Worm (Caenorhabditis elegans) whole organism, midembryonic: Measurements from ENCODE around the gene srt-20.
A peak's percentile ranks its signal among the peaks of the same experiment; 100 is the strongest.
"Not testable (repeated sequence)": the region's sequence is repeated elsewhere in the genome, so short reads cannot be mapped to it uniquely, and the experiment has no call there.

Experiments used
- T22C8.4 ChIP-seq: fragments of 200-800 bp; sonication (Bioruptor generic); IDR thresholded peaks from 2 replicates; pipeline ENCODE4 v1.3.6; 2022; ENCODE audit warnings: missing genetic modification characterization, missing compliant biosample characterization
- cog-1 ChIP-seq: sonication (generic microtip); optimal IDR thresholded peaks from 2 replicates; lab custom pipeline; 2016; ENCODE audit warnings: missing genetic modification characterization, missing compliant biosample characterization
- flt-1 ChIP-seq: fragments of 200-800 bp; sonication (Bioruptor generic); IDR thresholded peaks from 2 replicates; pipeline ENCODE4 v1.3.6; 2022; ENCODE audit warnings: missing genetic modification characterization, missing compliant biosample characterization
- klf-2 ChIP-seq: fragments of 200-800 bp; sonication (Bioruptor generic); conservative IDR thresholded peaks from 2 replicates; pipeline ENCODE4 v1.3.6; 2022; ENCODE audit warnings: missing genetic modification reagents, missing genetic modification characterization, missing compliant biosample characterization
- med-1 ChIP-seq: sonication (generic microtip); optimal IDR thresholded peaks from 2 replicates; lab custom pipeline; 2017; ENCODE audit warnings: missing genetic modification characterization, mild to moderate bottlenecking, missing compliant biosample characterization, antibody characterized with exemption, missing genetic modification reagents; ENCODE audit not compliant: insufficient read depth
- ref-1 ChIP-seq: fragments of 200-800 bp; sonication (Bioruptor generic); conservative IDR thresholded peaks from 2 replicates; pipeline ENCODE4 v1.3.6; 2022; ENCODE audit warnings: missing genetic modification reagents, missing genetic modification characterization, missing compliant biosample characterization
- tab-1 ChIP-seq: fragments of 200-800 bp; sonication (Bioruptor generic); IDR thresholded peaks from 2 replicates; pipeline ENCODE4 v1.3.6; 2022; ENCODE audit warnings: missing genetic modification characterization, missing compliant biosample characterization
- ztf-23 ChIP-seq: fragments of 200-800 bp; sonication (Bioruptor generic); IDR thresholded peaks from 2 replicates; pipeline ENCODE4 v1.3.6; 2022; ENCODE audit warnings: missing genetic modification reagents, missing genetic modification characterization, missing compliant biosample characterization
- ztf-29 ChIP-seq: fragments of 200-800 bp; sonication (Bioruptor generic); IDR thresholded peaks from 2 replicates; pipeline ENCODE4 v1.3.6; 2022; ENCODE audit warnings: missing genetic modification reagents, missing genetic modification characterization, missing compliant biosample characterization

srt-20 gene

DNA sequence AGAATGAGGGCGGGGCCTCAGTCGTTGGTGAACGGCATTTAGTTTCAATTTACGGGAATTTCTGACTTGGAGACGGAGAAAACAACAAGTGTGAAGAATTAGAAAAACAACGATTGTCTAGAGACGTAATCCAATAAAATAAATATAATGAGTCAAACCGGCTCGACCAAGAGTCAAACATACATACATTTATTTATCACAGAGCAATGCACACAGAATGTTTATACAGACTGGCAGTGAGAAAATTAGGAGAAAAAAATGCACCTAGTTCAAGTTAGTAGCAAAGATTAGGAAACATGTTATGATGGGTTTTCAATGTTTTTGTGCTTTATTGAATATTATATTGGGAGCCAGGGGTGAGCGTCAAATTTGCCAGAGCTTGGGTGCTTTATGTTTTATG, at the start of gene srt-20:
TSS of gene srt-20 (minus strand) at position 101 of the 400 bp plus-strand sequence.
- TF ChIP-seq ref-1; ztf-29; ztf-23 (GFP tag; lab: Robert Waterston, UW): not testable (repeated sequence)

DNA sequence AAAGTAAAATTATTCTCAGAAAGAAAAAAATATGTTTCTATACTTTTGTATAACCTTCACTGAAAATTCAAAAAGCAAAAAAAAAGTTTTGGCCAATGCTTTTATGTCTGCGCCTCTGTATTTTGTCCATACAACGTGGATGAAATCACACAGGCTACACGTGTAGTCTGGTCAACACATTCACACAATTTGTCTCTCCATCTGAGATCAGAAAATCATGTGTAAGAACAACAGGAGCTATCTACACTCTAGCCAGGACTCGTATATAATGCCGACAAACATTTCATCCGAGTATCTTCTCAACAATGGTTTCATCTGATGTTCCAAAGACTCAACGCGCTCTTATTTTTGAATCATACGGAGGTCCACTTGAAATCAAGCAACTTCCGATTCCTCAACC, 48.2 kb upstream of the srt-20 start, which contains the start of gene D2063.1:
TSS of gene D2063.1 (plus strand) at position 281 of the 400 bp plus-strand sequence.
- TF ChIP-seq ztf-29 (no peak), tab-1 (GFP tag; lab: Robert Waterston, UW) (no peak), T22C8.4 (GFP tag; lab: Robert Waterston, UW) (no peak), ref-1 (no peak)

DNA sequence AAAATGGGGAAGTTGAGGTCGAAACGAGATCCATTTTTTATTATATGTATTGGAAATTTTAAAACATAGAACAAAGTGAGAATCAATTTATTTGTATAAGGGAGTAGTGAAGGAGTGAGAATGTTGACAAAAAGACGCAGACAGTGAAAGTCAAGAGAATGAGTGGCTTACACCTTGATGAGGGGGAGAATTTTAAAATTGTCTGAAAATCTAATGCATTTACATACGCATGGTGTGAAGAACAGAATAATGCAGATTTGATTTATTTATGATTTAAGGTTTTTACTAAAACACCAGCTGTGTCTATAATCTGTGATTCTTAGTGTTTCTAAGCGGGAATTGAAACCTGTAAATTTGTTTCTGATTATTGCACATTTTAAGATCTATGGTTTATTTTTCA, 46.8 kb upstream of the srt-20 start, which contains the start of gene nhr-125:
TSS of gene nhr-125 (minus strand) at position 101 of the 400 bp plus-strand sequence.
- no peak for TF ChIP-seq ztf-29
- TF ChIP-seq cog-1 (tag; lab: Kevin White, UChicago): no peak
- TF ChIP-seq klf-2 (GFP tag; lab: Robert Waterston, UW): no peak
- TF ChIP-seq flt-1 (GFP tag; lab: Robert Waterston, UW): no peak
- no peak for TF ChIP-seq ref-1
- no peak for TF ChIP-seq T22C8.4 (GFP tag; lab: Robert Waterston, UW)
- no peak for TF ChIP-seq med-1 (GFP tag; lab: Kevin White, UChicago)
- no peak for TF ChIP-seq tab-1 (GFP tag; lab: Robert Waterston, UW)
- TF ChIP-seq ztf-23 (GFP tag; lab: Robert Waterston, UW): no peak

- TF ChIP-seq T22C8.4 (GFP tag; lab: Robert Waterston, UW) (no peak), flt-1 (GFP tag; lab: Robert Waterston, UW) (no peak), tab-1 (GFP tag; lab: Robert Waterston, UW) (no peak), klf-2 (GFP tag; lab: Robert Waterston, UW) (no peak), ref-1 (no peak), ztf-29 (no peak), cog-1 (tag; lab: Kevin White, UChicago) (no peak), med-1 (GFP tag; lab: Kevin White, UChicago) (no peak), ztf-23 (GFP tag; lab: Robert Waterston, UW) (no peak)
Measured at ce11 chrV:4322706-4323105, 44.1 kb upstream of the srt-20 start, which contains the start of gene R02D1.2. Gene R02D1.2 (minus strand): TSS chrV:4322806.

- TF ChIP-seq flt-1 (GFP tag; lab: Robert Waterston, UW) (no peak), klf-2 (GFP tag; lab: Robert Waterston, UW) (no peak), T22C8.4 (GFP tag; lab: Robert Waterston, UW) (no peak), med-1 (GFP tag; lab: Kevin White, UChicago) (no peak), cog-1 (tag; lab: Kevin White, UChicago) (no peak)
Measured at ce11 chrV:4319867-4320266, 41.2 kb upstream of the srt-20 start, which contains the start of gene ZC132.9. Gene ZC132.9 (minus strand): TSS chrV:4319967.

- no peak for TF ChIP-seq cog-1 (tag; lab: Kevin White, UChicago)
- TF ChIP-seq tab-1 (GFP tag; lab: Robert Waterston, UW): no peak
- TF ChIP-seq ref-1: no peak
- TF ChIP-seq flt-1 (GFP tag; lab: Robert Waterston, UW): no peak
Measured at ce11 chrV:4315057-4315456, 36.4 kb upstream of the srt-20 start, which contains the start of gene srh-192. Gene srh-192 (minus strand): TSS chrV:4315157.

DNA sequence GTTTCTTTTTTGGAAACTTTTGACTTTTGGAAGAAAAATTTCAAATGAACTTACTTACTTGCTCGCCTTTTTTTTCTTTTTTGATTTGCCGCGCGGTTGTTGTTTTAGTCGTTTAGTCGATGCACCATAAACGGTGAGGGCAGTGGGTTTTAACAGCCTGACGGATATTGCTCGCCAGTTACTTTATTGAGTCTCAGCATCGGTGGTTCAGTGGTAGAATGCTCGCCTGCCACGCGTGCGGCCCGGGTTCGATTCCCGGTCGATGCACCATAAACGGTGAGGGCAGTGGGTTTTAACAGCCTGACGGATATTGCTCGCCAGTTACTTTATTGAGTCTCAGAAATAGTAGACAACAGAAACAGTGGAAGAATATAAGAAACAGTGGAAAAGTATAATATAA, 31.8 kb upstream of the srt-20 start:
- peak; percentile 47; the same call in 1 of the 2 replicates for TF ChIP-seq flt-1 (GFP tag; lab: Robert Waterston, UW)
- TF ChIP-seq T22C8.4 (GFP tag; lab: Robert Waterston, UW): 0 out of 2 replicates have a peak, but pooled peaks have one; percentile 26

- TF ChIP-seq T22C8.4 (GFP tag; lab: Robert Waterston, UW): no peak
- no peak for TF ChIP-seq klf-2 (GFP tag; lab: Robert Waterston, UW)
- TF ChIP-seq med-1 (GFP tag; lab: Kevin White, UChicago): no peak
- no peak for TF ChIP-seq cog-1 (tag; lab: Kevin White, UChicago)
Measured at ce11 chrV:4304240-4304639, 25.6 kb upstream of the srt-20 start.

DNA sequence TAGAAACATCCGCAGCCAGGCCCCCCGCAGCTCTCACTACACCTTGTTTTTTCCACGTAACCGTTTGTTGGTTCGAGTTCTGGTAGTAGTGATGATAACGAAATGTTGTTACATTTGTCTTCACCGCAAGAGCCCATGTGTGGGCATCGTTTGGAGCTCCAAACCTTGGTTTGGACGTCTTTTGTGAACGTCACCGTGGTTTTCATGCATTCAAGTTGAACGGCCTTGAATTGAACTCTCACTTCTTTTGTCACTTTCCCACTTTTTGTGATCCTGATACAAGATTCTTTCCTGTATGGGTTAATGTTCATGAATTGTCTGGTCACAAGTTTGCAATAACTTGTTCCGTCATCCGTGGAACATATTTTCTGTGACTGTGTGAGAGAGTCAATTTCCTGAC, 25.2 kb upstream of the srt-20 start:
- no peak for TF ChIP-seq med-1 (GFP tag; lab: Kevin White, UChicago)
- no peak for TF ChIP-seq klf-2 (GFP tag; lab: Robert Waterston, UW)
- no peak for TF ChIP-seq tab-1 (GFP tag; lab: Robert Waterston, UW)
- TF ChIP-seq ztf-29: no peak
- TF ChIP-seq cog-1 (tag; lab: Kevin White, UChicago): no peak
- TF ChIP-seq ztf-23 (GFP tag; lab: Robert Waterston, UW): no peak
- TF ChIP-seq T22C8.4 (GFP tag; lab: Robert Waterston, UW): no peak
- TF ChIP-seq ref-1: no peak
- TF ChIP-seq flt-1 (GFP tag; lab: Robert Waterston, UW): no peak

DNA sequence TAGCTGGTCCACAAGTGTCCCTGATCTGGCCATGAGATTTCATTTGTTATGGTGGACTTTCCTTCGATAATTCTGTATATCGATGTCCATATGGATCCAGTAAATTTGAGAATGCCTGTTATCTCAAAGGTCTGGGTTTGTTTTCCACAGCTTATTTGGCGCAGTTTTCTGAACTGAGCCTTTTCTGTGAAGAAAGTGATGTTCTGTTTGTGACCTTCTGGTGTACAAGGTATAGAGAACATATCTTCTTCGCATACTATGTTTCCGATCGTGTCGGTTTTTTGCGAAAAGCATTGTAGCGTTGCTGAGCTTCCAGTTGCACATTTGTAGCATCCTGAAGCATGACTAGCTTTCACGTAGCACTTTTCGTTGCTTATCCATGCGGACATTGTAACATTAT, 24.2 kb upstream of the srt-20 start:
- TF ChIP-seq tab-1 (GFP tag; lab: Robert Waterston, UW) (no peak), ztf-29 (no peak), klf-2 (GFP tag; lab: Robert Waterston, UW) (no peak), T22C8.4 (GFP tag; lab: Robert Waterston, UW) (no peak), cog-1 (tag; lab: Kevin White, UChicago) (no peak), flt-1 (GFP tag; lab: Robert Waterston, UW) (no peak), med-1 (GFP tag; lab: Kevin White, UChicago) (no peak), ztf-23 (GFP tag; lab: Robert Waterston, UW) (no peak), ref-1 (no peak)
